Fruit fly (Drosophila melanogaster): ENCODE measurements around the gene CG31550.

CG31550 gene

DNA sequence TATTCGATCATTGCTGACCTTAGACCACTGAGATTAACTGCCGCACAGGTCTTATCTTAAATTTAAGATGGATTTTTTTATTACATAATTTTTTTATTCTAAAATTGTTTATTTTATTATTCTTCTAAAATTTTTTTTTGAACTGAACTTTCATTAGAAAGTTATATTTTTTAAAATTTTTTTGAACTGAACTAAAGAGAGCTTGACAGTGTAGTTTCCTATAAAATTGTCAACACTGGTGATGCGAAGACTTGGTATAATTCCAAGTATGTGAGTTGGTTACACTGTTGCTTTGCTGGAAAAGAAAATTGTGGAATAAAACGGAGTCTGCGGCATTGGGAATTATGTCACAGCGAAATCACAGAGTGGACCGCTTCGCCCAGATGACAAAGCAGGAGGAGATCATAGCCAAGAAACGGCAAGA, at the start of gene CG31550 (continued):
- TF ChIP-seq ash1 (GFP tag; optimal IDR thresholded peaks at IDR 0.05) (no peak), CG32767 (GFP tag; IDR thresholded peaks at IDR 0.05) (peak; percentile 57; the same call in 1 of the 2 replicates), sd (tag; optimal IDR thresholded peaks at IDR 0.05) (no peak), HmgZ (tag; optimal IDR thresholded peaks at IDR 0.05) (peak; percentile 40), CG18599 (GFP tag; optimal IDR thresholded peaks at IDR 0.05) (peak; percentile 55), CG7786 (GFP tag; optimal IDR thresholded peaks at IDR 0.05) (peak; percentile 62), CoRest (tag; optimal IDR thresholded peaks at IDR 0.05) (peak; percentile 84), CG14050 (GFP tag; IDR thresholded peaks at IDR 0.05) (peak; percentile 62; the same call in 2 of the 3 replicates), fd3F (GFP tag; optimal IDR thresholded peaks at IDR 0.05) (peak; percentile 66), dmrt11E (tag; optimal IDR thresholded peaks at IDR 0.05) (peak; percentile 75), CG14014 (GFP tag; IDR thresholded peaks at IDR 0.05) (peak; percentile 77), CG6272 (GFP tag; IDR thresholded peaks at IDR 0.05) (peak; percentile 59), CG34224 (GFP tag; IDR thresholded peaks at IDR 0.05; ENCODE audit: partially characterized antibody) (no peak), lab (GFP tag; optimal IDR thresholded peaks at IDR 0.05) (no peak), ase (GFP tag; IDR thresholded peaks at IDR 0.05) (peak; percentile 68), cato (GFP tag; optimal IDR thresholded peaks at IDR 0.05; ENCODE audit: borderline replicate concordance) (peak; percentile 19), Spps (tag; optimal IDR thresholded peaks at IDR 0.05) (peak; percentile 23), stwl (tag; optimal IDR thresholded peaks at IDR 0.05) (peak; percentile 85), Gug (GFP tag; IDR thresholded peaks at IDR 0.05) (peak; percentile 57; the same call in 3 of the 4 replicates), cg (GFP tag; optimal IDR thresholded peaks at IDR 0.05) (no peak), gcm (GFP tag; optimal IDR thresholded peaks at IDR 0.05) (no peak), PHDP (tag; optimal IDR thresholded peaks at IDR 0.05) (peak; percentile 63), Vsx1 (GFP tag; optimal IDR thresholded peaks at IDR 0.05) (no peak), Hr78 (GFP tag; optimal IDR thresholded peaks at IDR 0.05) (no peak), NC2β (GFP tag; optimal IDR thresholded peaks at IDR 0.05) (no peak), Ada2b (GFP tag; IDR thresholded peaks at IDR 0.05) (peak; percentile 72), Side (GFP tag; optimal IDR thresholded peaks at IDR 0.05) (peak; percentile 27), CG13775 (GFP tag; optimal IDR thresholded peaks at IDR 0.05) (peak; percentile 66), bowl (GFP tag; IDR thresholded peaks at IDR 0.05) (no peak), disco-r (GFP tag; optimal IDR thresholded peaks at IDR 0.05) (no peak), CG42726 (GFP tag; IDR thresholded peaks at IDR 0.05; ENCODE audit: partially characterized antibody) (no peak), CG1792 (GFP tag; optimal IDR thresholded peaks at IDR 0.05) (peak; percentile 18), CG8944 (GFP tag; optimal IDR thresholded peaks at IDR 0.05) (peak; percentile 54), Taf1 (GFP tag; IDR thresholded peaks at IDR 0.05) (no peak), Dfd (GFP tag; optimal IDR thresholded peaks at IDR 0.05) (no peak), maf-S (GFP tag; optimal IDR thresholded peaks at IDR 0.05) (peak; percentile 21), TFAM (GFP tag; optimal IDR thresholded peaks at IDR 0.05) (no peak), Elba2 (GFP tag; optimal IDR thresholded peaks at IDR 0.05) (peak; percentile 19), hbn (GFP tag; IDR thresholded peaks at IDR 0.05; ENCODE audit: partially characterized antibody) (no peak), dm (GFP tag; optimal IDR thresholded peaks at IDR 0.05) (peak; percentile 34), CG17568 (GFP tag; optimal IDR thresholded peaks at IDR 0.05) (no peak), ems (GFP tag; optimal IDR thresholded peaks at IDR 0.05) (no peak), CG4820 (GFP tag; optimal IDR thresholded peaks at IDR 0.05) (peak; percentile 29), CG3065 (GFP tag; optimal IDR thresholded peaks at IDR 0.05) (no peak), usp (GFP tag; optimal IDR thresholded peaks at IDR 0.05) (no peak), odd (GFP tag; optimal IDR thresholded peaks at IDR 0.05) (no peak), pzg (GFP tag; optimal IDR thresholded peaks at IDR 0.05) (peak; percentile 46), sob (GFP tag; IDR thresholded peaks at IDR 0.05) (peak; percentile 84), CG9437 (GFP tag; optimal IDR thresholded peaks at IDR 0.05) (peak; percentile 40), jing (GFP tag; optimal IDR thresholded peaks at IDR 0.05) (no peak)

All from whole organism, embryonic.